Fruit fly (Drosophila melanogaster) whole organism, embryonic: Measurements from ENCODE around the gene CG8173.
A peak's percentile ranks its signal among the peaks of the same experiment; 100 is the strongest.

Source experiments
- Abd-B ChIP-seq: fragments of 200-800 bp; sonication (Bioruptor generic); optimal IDR thresholded peaks from 2 replicates; lab custom pipeline; 2018; ENCODE audit warnings: missing biosample characterization, mild to moderate bottlenecking, missing genetic modification characterization, moderate library complexity
- Ada2b ChIP-seq: fragments of 200-800 bp; sonication (Bioruptor generic); IDR thresholded peaks from 2 replicates; pipeline ENCODE4 v1.3.6; 2022; ENCODE audit warnings: missing biosample characterization, missing genetic modification characterization
- Bdp1 ChIP-seq: fragments of 200-800 bp; sonication (Bioruptor generic); optimal IDR thresholded peaks from 3 replicates; lab custom pipeline; 2016; ENCODE audit warnings: missing biosample characterization, missing genetic modification characterization
- Bgb ChIP-seq: fragments of 200-800 bp; sonication (Bioruptor generic); IDR thresholded peaks from 2 replicates; pipeline ENCODE4 v1.3.6; 2022; ENCODE audit warnings: missing biosample characterization, missing genetic modification characterization; ENCODE audit not compliant: partially characterized antibody
- CG10267 ChIP-seq: fragments of 200-800 bp; sonication (Bioruptor generic); optimal IDR thresholded peaks from 2 replicates; lab custom pipeline; 2018; ENCODE audit warnings: missing biosample characterization, mild to moderate bottlenecking, missing genetic modification characterization, moderate library complexity
- CG13894 ChIP-seq: fragments of 200-800 bp; sonication (Bioruptor generic); optimal IDR thresholded peaks from 3 replicates; lab custom pipeline; 2018; ENCODE audit warnings: missing biosample characterization, mild to moderate bottlenecking, missing genetic modification characterization, moderate library complexity
- CG17802 ChIP-seq: fragments of 200-800 bp; sonication (Bioruptor generic); optimal IDR thresholded peaks from 2 replicates; lab custom pipeline; 2018; ENCODE audit warnings: missing biosample characterization, mild to moderate bottlenecking, missing genetic modification characterization, moderate library complexity
- CG1792 ChIP-seq: fragments of 200-800 bp; sonication (Bioruptor generic); optimal IDR thresholded peaks from 2 replicates; lab custom pipeline; 2016; ENCODE audit warnings: missing biosample characterization, missing genetic modification characterization
- CG2889 ChIP-seq: fragments of 200-800 bp; sonication (Bioruptor generic); IDR thresholded peaks from 3 replicates; pipeline ENCODE4 v1.3.6; 2022; ENCODE audit warnings: missing biosample characterization, missing genetic modification characterization
- CG32767 ChIP-seq: fragments of 200-800 bp; sonication (Bioruptor generic); IDR thresholded peaks from 2 replicates; pipeline ENCODE4 v1.3.6; 2022; ENCODE audit warnings: missing biosample characterization, missing genetic modification characterization
- CG42726 ChIP-seq: fragments of 200-800 bp; sonication (Bioruptor generic); IDR thresholded peaks from 2 replicates; pipeline ENCODE4 v1.3.6; 2022; ENCODE audit warnings: missing biosample characterization, missing genetic modification characterization; ENCODE audit not compliant: partially characterized antibody
- CG4282 ChIP-seq: fragments of 200-800 bp; sonication (Bioruptor generic); optimal IDR thresholded peaks from 2 replicates; lab custom pipeline; 2016; ENCODE audit warnings: missing biosample characterization, missing genetic modification characterization
- CG4360 ChIP-seq: fragments of 200-800 bp; sonication (Bioruptor generic); IDR thresholded peaks from 2 replicates; pipeline ENCODE4 v1.3.6; 2022; ENCODE audit warnings: missing biosample characterization, missing genetic modification characterization
- CG6683 ChIP-seq: fragments of 200-800 bp; sonication (Bioruptor generic); optimal IDR thresholded peaks from 2 replicates; lab custom pipeline; 2017; ENCODE audit warnings: missing biosample characterization, mild to moderate bottlenecking, missing genetic modification characterization, missing genetic modification reagents
- CG6813 ChIP-seq: fragments of 200-800 bp; sonication (Bioruptor generic); optimal IDR thresholded peaks from 2 replicates; lab custom pipeline; 2017; ENCODE audit warnings: missing biosample characterization, missing genetic modification characterization, mild to moderate bottlenecking, moderate library complexity, missing genetic modification reagents
- CG9797 ChIP-seq: fragments of 200-800 bp; sonication (Bioruptor generic); optimal IDR thresholded peaks from 3 replicates; lab custom pipeline; 2018; ENCODE audit warnings: missing biosample characterization, mild to moderate bottlenecking, missing genetic modification characterization
- Dip3 ChIP-seq: fragments of 200-800 bp; sonication (Bioruptor generic); optimal IDR thresholded peaks from 3 replicates; lab custom pipeline; 2016; ENCODE audit warnings: missing biosample characterization, missing genetic modification characterization
- Dref ChIP-seq: fragments of 200-800 bp; sonication (Bioruptor generic); IDR thresholded peaks from 2 replicates; pipeline ENCODE4 v1.3.6; 2022; ENCODE audit warnings: missing biosample characterization, missing genetic modification characterization
- Fer1 ChIP-seq: fragments of 200-800 bp; sonication (Bioruptor generic); optimal IDR thresholded peaks from 2 replicates; lab custom pipeline; 2017; ENCODE audit warnings: missing biosample characterization, mild to moderate bottlenecking, missing genetic modification characterization
- Gsc ChIP-seq: fragments of 200-800 bp; sonication (Bioruptor generic); IDR thresholded peaks from 2 replicates; pipeline ENCODE4 v1.3.6; 2022; ENCODE audit warnings: missing biosample characterization, missing genetic modification characterization
- HHEX ChIP-seq: fragments of 200-800 bp; sonication (Bioruptor generic); optimal IDR thresholded peaks from 3 replicates; lab custom pipeline; 2017; ENCODE audit warnings: missing biosample characterization, mild to moderate bottlenecking, missing genetic modification characterization, missing genetic modification reagents
- Hey ChIP-seq: fragments of 200-800 bp; sonication (Bioruptor generic); optimal IDR thresholded peaks from 3 replicates; lab custom pipeline; 2018; ENCODE audit warnings: missing biosample characterization, mild to moderate bottlenecking, missing genetic modification characterization
- Nf-YB ChIP-seq: fragments of 200-800 bp; sonication (Bioruptor generic); optimal IDR thresholded peaks from 3 replicates; lab custom pipeline; 2019; ENCODE audit warnings: missing biosample characterization, mild to moderate bottlenecking, missing genetic modification characterization, moderate library complexity
- aop ChIP-seq: fragments of 200-800 bp; sonication (Bioruptor generic); IDR thresholded peaks from 2 replicates; pipeline ENCODE4 v1.3.6; 2022; ENCODE audit warnings: missing biosample characterization, missing genetic modification characterization
- btn ChIP-seq: fragments of 200-800 bp; sonication (Bioruptor generic); optimal IDR thresholded peaks from 2 replicates; lab custom pipeline; 2016; ENCODE audit warnings: missing biosample characterization, missing genetic modification characterization
- caup ChIP-seq: fragments of 200-800 bp; sonication (Bioruptor generic); optimal IDR thresholded peaks from 3 replicates; lab custom pipeline; 2017; ENCODE audit warnings: missing biosample characterization, mild to moderate bottlenecking, missing genetic modification characterization, moderate library complexity; ENCODE audit not compliant: severe bottlenecking
- crc ChIP-seq: fragments of 200-800 bp; sonication (Bioruptor generic); optimal IDR thresholded peaks from 2 replicates; lab custom pipeline; 2016; ENCODE audit warnings: missing biosample characterization, missing genetic modification characterization
- croc ChIP-seq: fragments of 200-800 bp; sonication (Bioruptor generic); conservative IDR thresholded peaks from 3 replicates; pipeline ENCODE4 v1.3.6; 2022; ENCODE audit warnings: missing biosample characterization, missing genetic modification characterization
- danr ChIP-seq: fragments of 200-800 bp; sonication (Bioruptor generic); IDR thresholded peaks from 2 replicates; pipeline ENCODE4 v1.3.6; 2022; ENCODE audit warnings: missing biosample characterization, missing genetic modification characterization
- grau ChIP-seq: fragments of 200-800 bp; optimal IDR thresholded peaks from 3 replicates; lab custom pipeline; 2019; ENCODE audit warnings: missing biosample characterization, mild to moderate bottlenecking, missing genetic modification characterization, moderate library complexity
- grn ChIP-seq: fragments of 200-800 bp; sonication (Bioruptor generic); optimal IDR thresholded peaks from 3 replicates; lab custom pipeline; 2017; ENCODE audit warnings: missing biosample characterization, missing genetic modification characterization
- hb ChIP-seq: fragments of 200-800 bp; sonication (Bioruptor generic); IDR thresholded peaks from 3 replicates; pipeline ENCODE4 v1.3.6; 2022; ENCODE audit warnings: missing biosample characterization, missing genetic modification characterization; ENCODE audit not compliant: partially characterized antibody
- lilli ChIP-seq: fragments of 200-800 bp; sonication (Bioruptor generic); optimal IDR thresholded peaks from 3 replicates; lab custom pipeline; 2016; ENCODE audit warnings: missing biosample characterization, missing genetic modification characterization
- maf-S ChIP-seq: fragments of 200-800 bp; sonication (Bioruptor generic); optimal IDR thresholded peaks from 2 replicates; lab custom pipeline; 2016; ENCODE audit warnings: missing biosample characterization, missing genetic modification characterization
- nerfin-2 ChIP-seq: fragments of 200-800 bp; sonication (Bioruptor generic); IDR thresholded peaks from 2 replicates; pipeline ENCODE4 v1.3.6; 2022; ENCODE audit warnings: missing biosample characterization, missing genetic modification characterization; ENCODE audit not compliant: partially characterized antibody
- pan ChIP-seq, 4 experiments: fragments of >200 bp in 3 of 4; fragments of 200-800 bp in 1 of 4; sonication (Bioruptor generic) in 1 of 4; optimal IDR thresholded peaks in 3 of 4; IDR thresholded peaks in 1 of 4; 2 replicates each; pipeline versions ENCODE4 v1.3.6 to Lab custom; 2017 to 2022; ENCODE audit warnings: missing biosample characterization in 2 of 4, missing genetic modification characterization in 2 of 4, mixed read lengths in 1 of 4
- pfk ChIP-seq: fragments of 200-800 bp; sonication (Bioruptor generic); optimal IDR thresholded peaks from 2 replicates; lab custom pipeline; 2018; ENCODE audit warnings: missing biosample characterization, mild to moderate bottlenecking, missing genetic modification characterization, moderate library complexity
- pros ChIP-seq: fragments of 200-800 bp; sonication (Bioruptor generic); optimal IDR thresholded peaks from 3 replicates; lab custom pipeline; 2019; ENCODE audit warnings: missing biosample characterization, mild to moderate bottlenecking, missing genetic modification characterization, moderate library complexity
- salm ChIP-seq: fragments of 200-800 bp; sonication (Bioruptor generic); optimal IDR thresholded peaks from 2 replicates; lab custom pipeline; 2018; ENCODE audit warnings: missing biosample characterization, mild to moderate bottlenecking, missing genetic modification characterization
- sr ChIP-seq: fragments of 200-800 bp; sonication (Bioruptor generic); IDR thresholded peaks from 3 replicates; pipeline ENCODE4 v1.3.6; 2022; ENCODE audit warnings: missing biosample characterization, missing genetic modification characterization
- tin ChIP-seq: fragments of 200-800 bp; sonication (Bioruptor generic); optimal IDR thresholded peaks from 3 replicates; lab custom pipeline; 2016; ENCODE audit warnings: missing biosample characterization, missing genetic modification characterization
- tll ChIP-seq, 2 experiments: fragments of 200-800 bp in 1 of 2; fragments of >200 bp in 1 of 2; sonication (Bioruptor generic) in 1 of 2; optimal IDR thresholded peaks; 2 replicates each; lab custom pipeline; 2017 to 2019; ENCODE audit warnings: missing biosample characterization in 2 of 2, missing genetic modification characterization in 2 of 2, mild to moderate bottlenecking in 1 of 2, moderate library complexity in 1 of 2

Gene CG8173

DNA sequence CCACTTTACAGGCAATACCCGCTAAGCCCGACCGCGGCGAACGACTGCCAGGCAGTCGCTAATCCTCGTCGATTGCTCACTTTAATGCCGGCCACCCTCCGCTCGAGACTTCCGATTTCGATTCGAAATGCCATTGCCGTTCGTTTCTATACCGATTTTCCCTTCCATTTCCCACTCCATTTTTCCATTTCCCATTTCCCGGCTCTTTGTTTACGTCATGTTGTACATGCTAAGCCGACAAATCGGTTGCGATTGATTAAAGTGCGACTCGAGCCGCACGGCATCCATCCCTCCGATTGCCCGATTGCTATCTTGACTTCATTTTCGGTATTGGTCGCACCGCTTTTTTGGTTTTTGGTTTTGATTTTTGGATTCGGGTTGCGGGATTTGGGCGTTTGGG, 47.4 kb upstream of the CG8173 start (continued):
- TF ChIP-seq CG42726 (GFP tag; lab: Robert Waterston, UW) (no peak), tll (GFP tag; optimal IDR thresholded peaks at IDR 0.05; lab: Kevin White, UChicago) (peak in 1 of 2 experiments; percentile 27), Dip3 (GFP tag; lab: Kevin White, UChicago) (no peak), crc (no peak), croc (GFP tag; lab: Robert Waterston, UW) (no peak), nerfin-2 (GFP tag; lab: Robert Waterston, UW) (no peak), Bdp1 (no peak), HHEX (no peak), Gsc (GFP tag; lab: Robert Waterston, UW) (no peak), Dref (GFP tag; lab: Robert Waterston, UW) (no peak), CG6813 (no peak), pan (optimal IDR thresholded peaks at IDR 0.05; lab: Kevin White, UChicago) (no peak), pan (GFP tag; optimal IDR thresholded peaks at IDR 0.05 in 1 of 2, IDR thresholded peaks at IDR 0.05 in 1 of 2) (no peak), CG2889 (no peak), caup (GFP tag; lab: Kevin White, UChicago) (no peak), grau (peak; percentile 50), Bgb (GFP tag; lab: Robert Waterston, UW) (no peak), CG17802 (tag; lab: Kevin White, UChicago) (no peak), aop (GFP tag; lab: Robert Waterston, UW) (no peak), lilli (GFP tag; lab: Kevin White, UChicago) (no peak), sr (GFP tag; lab: Robert Waterston, UW) (no peak), Fer1 (no peak), danr (GFP tag; lab: Robert Waterston, UW) (no peak), CG4282 (GFP tag; lab: Kevin White, UChicago) (no peak), Hey (tag; lab: Kevin White, UChicago) (peak; percentile 29), salm (tag; lab: Kevin White, UChicago) (no peak), CG6683 (GFP tag; lab: Kevin White, UChicago) (no peak), CG4360 (GFP tag; lab: Robert Waterston, UW) (no peak), tin (GFP tag; lab: Kevin White, UChicago) (no peak), CG1792 (GFP tag; lab: Kevin White, UChicago) (no peak), CG13894 (no peak), CG10267 (tag; lab: Kevin White, UChicago) (no peak), btn (no peak), pfk (GFP tag; lab: Kevin White, UChicago) (peak; percentile 26), Ada2b (no peak), CG32767 (GFP tag; lab: Robert Waterston, UW) (no peak), Abd-B (GFP tag; lab: Kevin White, UChicago) (no peak), Nf-YB (GFP tag; lab: Kevin White, UChicago) (peak; percentile 55), pros (GFP tag; lab: Kevin White, UChicago) (peak; percentile 64), maf-S (no peak), CG9797 (no peak), hb (GFP tag; lab: Robert Waterston, UW) (no peak), grn (GFP tag; lab: Kevin White, UChicago) (peak; percentile 10)
- TF ChIP-seq, all 482 proteins: peak for 8
